Worm (Caenorhabditis elegans) whole organism, L2 larva: ENCODE data around the gene F11C7.6.
A peak's percentile ranks its signal among the peaks of the same experiment; 100 is the strongest.

ENCODE experiments used
- R02D3.7 ChIP-seq: fragments of 150-350 bp; optimal IDR thresholded peaks from 2 replicates; lab custom pipeline; 2014; ENCODE audit warnings: missing biosample characterization, missing genetic modification characterization
- ZK546.5 ChIP-seq: sonication (generic microtip); optimal IDR thresholded peaks from 2 replicates; lab custom pipeline; 2017; ENCODE audit warnings: missing biosample characterization, missing genetic modification characterization
- alr-1 ChIP-seq: fragments of 150-350 bp; optimal IDR thresholded peaks from 2 replicates; lab custom pipeline; 2014; ENCODE audit warnings: missing biosample characterization, missing genetic modification characterization
- blmp-1 ChIP-seq: sonication (generic microtip); optimal IDR thresholded peaks from 2 replicates; lab custom pipeline; 2017; ENCODE audit warnings: missing genetic modification characterization, mild to moderate bottlenecking, missing compliant biosample characterization, antibody characterized with exemption, moderate library complexity; ENCODE audit not compliant: insufficient read depth
- ceh-16 ChIP-seq: fragments of 150-350 bp; optimal IDR thresholded peaks from 2 replicates; lab custom pipeline; 2014; ENCODE audit warnings: missing biosample characterization, missing genetic modification characterization
- ceh-82 ChIP-seq: fragments of 150-350 bp; optimal IDR thresholded peaks from 2 replicates; lab custom pipeline; 2014; ENCODE audit warnings: missing biosample characterization, missing genetic modification characterization
- crh-2 ChIP-seq: sonication (generic microtip); optimal IDR thresholded peaks from 2 replicates; lab custom pipeline; 2017; ENCODE audit warnings: missing biosample characterization, missing genetic modification characterization
- dmd-4 ChIP-seq: sonication (generic microtip); optimal IDR thresholded peaks from 2 replicates; lab custom pipeline; 2017; ENCODE audit warnings: missing biosample characterization, missing genetic modification characterization
- egl-27 ChIP-seq: sonication (generic microtip); optimal IDR thresholded peaks from 3 replicates; lab custom pipeline; 2017; ENCODE audit warnings: missing biosample characterization, missing genetic modification reagents, missing genetic modification characterization
- elt-1 ChIP-seq: fragments of 150-350 bp; optimal IDR thresholded peaks from 2 replicates; lab custom pipeline; 2014; ENCODE audit warnings: missing biosample characterization, missing genetic modification characterization
- lin-11 ChIP-seq: fragments of 150-350 bp; sonication (generic microtip); optimal IDR thresholded peaks from 2 replicates; lab custom pipeline; 2014; ENCODE audit warnings: missing biosample characterization, missing genetic modification characterization, inconsistent platforms, mixed read lengths
- lin-13 ChIP-seq: fragments of 150-350 bp; optimal IDR thresholded peaks from 2 replicates; lab custom pipeline; 2014; ENCODE audit warnings: missing biosample characterization, missing genetic modification reagents, missing genetic modification characterization
- lin-39 ChIP-seq: fragments of 150-350 bp; optimal IDR thresholded peaks from 2 replicates; lab custom pipeline; 2014; ENCODE audit warnings: missing biosample characterization, missing genetic modification reagents, missing genetic modification characterization
- lsy-2 ChIP-seq, 2 experiments: fragments of 150-350 bp in 1 of 2; sonication (generic microtip) in 1 of 2; optimal IDR thresholded peaks; 2 replicates each; lab custom pipeline; 2014 to 2017; ENCODE audit warnings: missing biosample characterization in 2 of 2, missing genetic modification characterization in 2 of 2
- mbf-1 ChIP-seq: sonication (generic microtip); optimal IDR thresholded peaks from 2 replicates; lab custom pipeline; 2017; ENCODE audit warnings: missing biosample characterization, missing genetic modification characterization
- mdl-1 ChIP-seq, 2 experiments: fragments of 150-350 bp in 1 of 2; sonication (generic microtip) in 1 of 2; optimal IDR thresholded peaks; 2 replicates each; lab custom pipeline; 2017; ENCODE audit warnings: missing biosample characterization in 2 of 2, missing genetic modification characterization in 2 of 2
- nhr-10 ChIP-seq: sonication (generic microtip); optimal IDR thresholded peaks from 2 replicates; lab custom pipeline; 2017; ENCODE audit warnings: missing biosample characterization, missing genetic modification characterization
- nhr-11 ChIP-seq: fragments of 150-350 bp; optimal IDR thresholded peaks from 2 replicates; lab custom pipeline; 2014; ENCODE audit warnings: missing biosample characterization, missing genetic modification characterization
- nhr-129 ChIP-seq: fragments of 150-350 bp; optimal IDR thresholded peaks from 2 replicates; lab custom pipeline; 2014; ENCODE audit warnings: missing biosample characterization, missing genetic modification characterization
- nhr-21 ChIP-seq: fragments of 150-350 bp; optimal IDR thresholded peaks from 2 replicates; lab custom pipeline; 2014; ENCODE audit warnings: missing biosample characterization, missing genetic modification characterization
- nhr-23 ChIP-seq: fragments of 150-350 bp; optimal IDR thresholded peaks from 2 replicates; lab custom pipeline; 2014; ENCODE audit warnings: missing biosample characterization, missing genetic modification reagents, missing genetic modification characterization
- nhr-237 ChIP-seq: fragments of 150-350 bp; optimal IDR thresholded peaks from 2 replicates; lab custom pipeline; 2014; ENCODE audit warnings: missing biosample characterization, missing genetic modification characterization
- nhr-25 ChIP-seq: fragments of 150-350 bp; sonication (generic microtip); optimal IDR thresholded peaks from 3 replicates; lab custom pipeline; 2014; ENCODE audit warnings: missing biosample characterization, missing genetic modification characterization
- nhr-6 ChIP-seq: fragments of 150-350 bp; optimal IDR thresholded peaks from 2 replicates; lab custom pipeline; 2014; ENCODE audit warnings: missing biosample characterization, missing genetic modification characterization
- nhr-77 ChIP-seq: fragments of 150-350 bp; optimal IDR thresholded peaks from 2 replicates; lab custom pipeline; 2014; ENCODE audit warnings: missing biosample characterization, missing genetic modification characterization
- sem-4 ChIP-seq: fragments of 150-350 bp; optimal IDR thresholded peaks from 2 replicates; lab custom pipeline; 2014; ENCODE audit warnings: missing biosample characterization, missing genetic modification reagents, missing genetic modification characterization
- skn-1 ChIP-seq: sonication (generic microtip); optimal IDR thresholded peaks from 2 replicates; lab custom pipeline; 2017; ENCODE audit warnings: missing biosample characterization, missing genetic modification characterization
- sma-3 ChIP-seq: sonication (generic microtip); optimal IDR thresholded peaks from 2 replicates; lab custom pipeline; 2016; ENCODE audit warnings: missing genetic modification reagents, missing genetic modification characterization, missing compliant biosample characterization
- sma-9 ChIP-seq, 2 experiments: fragments of 150-350 bp in 1 of 2; sonication (generic microtip) in 1 of 2; optimal IDR thresholded peaks; 2 replicates each; lab custom pipeline; 2014 to 2016; ENCODE audit warnings: missing genetic modification characterization in 2 of 2, mild to moderate bottlenecking in 1 of 2, missing biosample characterization in 1 of 2, missing compliant biosample characterization in 1 of 2, missing genetic modification reagents in 1 of 2, moderate library complexity in 1 of 2
- snpc-4 ChIP-seq: fragments of 150-350 bp; optimal IDR thresholded peaks from 2 replicates; lab custom pipeline; 2014; ENCODE audit warnings: missing biosample characterization, missing genetic modification characterization
- unc-39 ChIP-seq: fragments of 150-350 bp; optimal IDR thresholded peaks from 2 replicates; lab custom pipeline; 2014; ENCODE audit warnings: missing biosample characterization, missing genetic modification characterization
- unc-55 ChIP-seq: fragments of 150-350 bp; sonication (generic microtip); optimal IDR thresholded peaks from 3 replicates; lab custom pipeline; 2014; ENCODE audit warnings: missing biosample characterization, missing genetic modification reagents, missing genetic modification characterization
- unc-62 ChIP-seq: fragments of 150-350 bp; optimal IDR thresholded peaks from 2 replicates; lab custom pipeline; 2014; ENCODE audit warnings: missing biosample characterization, missing genetic modification reagents, missing genetic modification characterization
- zag-1 ChIP-seq: fragments of 150-350 bp; optimal IDR thresholded peaks from 2 replicates; lab custom pipeline; 2014; ENCODE audit warnings: missing biosample characterization, missing genetic modification characterization
- ztf-1 ChIP-seq: fragments of 200-800 bp; sonication (Bioruptor generic); conservative IDR thresholded peaks from 2 replicates; pipeline ENCODE4 v1.3.6; 2022; ENCODE audit warnings: missing genetic modification characterization, missing compliant biosample characterization
- ztf-11 ChIP-seq: sonication (generic microtip); optimal IDR thresholded peaks from 2 replicates; lab custom pipeline; 2017; ENCODE audit warnings: missing biosample characterization, missing genetic modification characterization
- ztf-4 ChIP-seq: fragments of 150-350 bp; optimal IDR thresholded peaks from 2 replicates; lab custom pipeline; 2014; ENCODE audit warnings: missing biosample characterization, missing genetic modification characterization

The F11C7.6 gene

DNA sequence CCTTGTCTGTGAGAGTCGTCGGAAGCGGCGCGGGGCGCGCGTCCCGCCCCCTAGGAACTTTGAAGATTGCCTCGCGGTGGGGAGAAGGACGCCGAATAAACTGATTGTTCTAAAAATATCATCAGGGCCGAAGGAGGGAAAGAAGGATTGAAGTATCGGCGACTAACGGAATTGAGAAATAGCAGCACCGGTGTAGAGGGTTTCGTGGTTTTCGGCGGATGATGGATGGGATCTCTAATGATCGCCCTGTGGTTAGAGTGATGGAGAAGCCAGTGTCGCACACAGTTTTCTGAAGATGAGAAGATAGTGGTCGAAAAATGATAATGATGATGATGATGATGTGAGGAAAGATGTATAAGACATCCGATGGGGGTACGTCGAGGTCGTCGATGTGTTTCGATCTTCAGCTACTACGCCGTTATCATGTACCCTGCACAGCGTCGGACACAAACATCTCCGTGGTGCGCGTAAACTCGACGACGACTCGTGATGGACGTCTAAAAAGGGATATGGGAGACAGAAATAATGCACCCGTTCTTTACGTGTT, 20.2 kb downstream of the F11C7.6 start, which contains the start of gene osm-11:
TSS of gene osm-11 (minus strand) at position 51 of the 547 bp plus-strand sequence.
- peak; percentile 15 for TF ChIP-seq sma-3 (GFP tag; lab: Kevin White, UChicago)
- TF ChIP-seq egl-27 (tag; lab: Kevin White, UChicago), result peak; percentile 23
- TF ChIP-seq nhr-21 (tag; lab: Kevin White, UChicago), result peak; percentile 51
- peak; percentile 94 for TF ChIP-seq sma-9 (GFP tag; optimal IDR thresholded peaks at IDR 0.05; lab: Kevin White, UChicago)
- TF ChIP-seq sma-9 (tag; optimal IDR thresholded peaks at IDR 0.05; lab: Kevin White, UChicago), result no peak
- TF ChIP-seq lin-13, result no peak
- TF ChIP-seq skn-1 (tag; lab: Kevin White, UChicago), result no peak
- TF ChIP-seq mdl-1 (tag; optimal IDR thresholded peaks at IDR 0.05; lab: Kevin White, UChicago), result peak in 1 of 2 experiments; percentile 3
- TF ChIP-seq nhr-10 (tag; lab: Kevin White, UChicago), result no peak
- peak in 1 of 2 experiments; percentile 21 for TF ChIP-seq lsy-2 (tag; optimal IDR thresholded peaks at IDR 0.05; lab: Kevin White, UChicago)
- no peak for TF ChIP-seq ZK546.5 (tag; lab: Kevin White, UChicago)
- no peak for TF ChIP-seq mbf-1 (tag; lab: Kevin White, UChicago)
- no peak for TF ChIP-seq ztf-1 (GFP tag; lab: Robert Waterston, UW)
- TF ChIP-seq nhr-129 (tag; lab: Kevin White, UChicago), result peak; percentile 18
- TF ChIP-seq nhr-11 (tag; lab: Kevin White, UChicago), result no peak
- TF ChIP-seq lin-39 (tag; lab: Kevin White, UChicago), result no peak
- TF ChIP-seq elt-1, result no peak
- TF ChIP-seq unc-55 (GFP tag; lab: Kevin White, UChicago), result no peak
- no peak for TF ChIP-seq ceh-82 (tag; lab: Kevin White, UChicago)
- TF ChIP-seq R02D3.7 (tag; lab: Kevin White, UChicago), result no peak
- no peak for TF ChIP-seq snpc-4
- no peak for TF ChIP-seq nhr-23 (tag; lab: Kevin White, UChicago)
- TF ChIP-seq unc-62 (GFP tag; lab: Kevin White, UChicago), result no peak
- no peak for TF ChIP-seq alr-1
- no peak for TF ChIP-seq unc-39 (tag; lab: Kevin White, UChicago)
- no peak for TF ChIP-seq nhr-77 (tag; lab: Kevin White, UChicago)
- TF ChIP-seq ztf-4 (tag; lab: Kevin White, UChicago), result peak; percentile 12
- peak; percentile 66 for TF ChIP-seq blmp-1
- TF ChIP-seq ztf-11 (tag; lab: Kevin White, UChicago), result no peak

DNA sequence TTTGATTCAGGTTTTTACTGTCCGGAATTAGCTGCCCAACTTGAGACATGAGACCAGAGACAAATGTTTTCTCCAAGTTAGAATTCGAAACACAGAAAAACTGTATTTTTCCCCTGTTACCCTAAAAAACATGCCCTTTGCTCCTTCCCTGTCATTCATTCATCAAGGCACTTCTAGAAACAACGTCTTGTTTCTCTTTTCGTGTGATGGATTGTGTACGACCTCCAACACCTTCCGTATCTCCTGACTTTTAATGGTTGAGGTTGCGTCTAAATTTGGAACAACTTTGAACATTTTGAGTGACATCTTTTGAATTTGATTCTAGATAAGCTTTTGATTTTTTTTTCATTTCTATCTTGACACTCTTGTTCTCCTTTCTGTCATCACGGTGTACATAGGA, 21.2 kb downstream of the F11C7.6 start:
- TF ChIP-seq lin-39 (tag; lab: Kevin White, UChicago) (no peak), alr-1 (no peak), nhr-237 (tag; lab: Kevin White, UChicago) (no peak), nhr-21 (tag; lab: Kevin White, UChicago) (no peak), dmd-4 (tag; lab: Kevin White, UChicago) (no peak), zag-1 (tag; lab: Kevin White, UChicago) (no peak), nhr-6 (tag; lab: Kevin White, UChicago) (no peak), sem-4 (tag; lab: Kevin White, UChicago) (no peak), lsy-2 (tag; optimal IDR thresholded peaks at IDR 0.05; lab: Kevin White, UChicago) (no peak), ceh-82 (tag; lab: Kevin White, UChicago) (no peak), lin-11 (tag; lab: Kevin White, UChicago) (no peak)

DNA sequence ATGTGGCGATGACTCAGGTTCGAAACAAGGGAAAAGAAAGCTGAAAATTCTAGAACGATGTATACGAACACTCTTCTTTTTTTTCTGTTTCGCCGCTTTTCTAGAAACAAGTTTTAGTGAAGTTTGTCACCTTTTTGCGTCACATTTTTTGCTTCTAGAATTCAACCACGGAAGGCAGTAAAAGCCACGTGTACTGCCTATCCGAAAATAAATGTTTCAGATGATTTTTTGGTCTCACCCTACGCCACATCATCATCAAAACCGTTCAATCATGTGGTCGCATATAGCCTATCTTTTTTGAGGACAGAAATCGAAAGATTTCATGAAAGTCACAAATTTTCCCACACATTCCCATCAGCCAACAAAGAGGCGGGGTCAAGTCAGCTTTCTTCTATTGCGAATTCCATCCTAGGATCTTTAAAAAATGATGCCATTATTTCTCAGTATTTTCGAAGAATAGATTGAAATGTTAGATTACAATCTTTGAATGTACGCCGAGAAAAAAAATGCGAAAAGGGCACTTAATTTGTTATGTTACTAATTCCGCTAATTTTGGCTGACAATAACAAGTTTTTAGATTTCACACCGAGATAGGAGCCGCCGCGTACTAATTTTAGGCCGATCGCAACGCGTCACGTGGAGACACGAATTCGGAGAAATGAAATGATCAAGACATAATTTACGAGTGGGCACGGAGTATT, 22.7 kb downstream of the F11C7.6 start:
- no peak for TF ChIP-seq alr-1
- TF ChIP-seq sem-4 (tag; lab: Kevin White, UChicago), result peak; percentile 42
- peak; percentile 6 for TF ChIP-seq nhr-25 (tag; lab: Kevin White, UChicago)
- TF ChIP-seq zag-1 (tag; lab: Kevin White, UChicago), result no peak
- TF ChIP-seq ceh-16 (tag; lab: Kevin White, UChicago), result peak; percentile 80
- no peak for TF ChIP-seq ztf-11 (tag; lab: Kevin White, UChicago)
- TF ChIP-seq blmp-1, result peak; percentile 33
- peak; percentile 21 for TF ChIP-seq crh-2 (tag; lab: Kevin White, UChicago)
- peak; percentile 40 for TF ChIP-seq sma-9 (GFP tag; optimal IDR thresholded peaks at IDR 0.05; lab: Kevin White, UChicago)
- no peak for TF ChIP-seq sma-9 (tag; optimal IDR thresholded peaks at IDR 0.05; lab: Kevin White, UChicago)
